Fruit fly (Drosophila melanogaster) whole organism, larva: ENCODE data around the gene CG46059.

ENCODE experiments used
- noc ChIP-seq: fragments of 200-800 bp; sonication (Bioruptor generic); optimal IDR thresholded peaks from 3 replicates; lab custom pipeline; 2019; ENCODE audit warnings: missing biosample characterization, mild to moderate bottlenecking, missing genetic modification characterization, moderate library complexity

Gene CG46059

dm6 chr2L:19141435-19142126 lies 42.0 kb downstream of the CG46059 start:
- peak; percentile 85 for TF ChIP-seq noc (tag; lab: Kevin White, UChicago)

- TF ChIP-seq noc (tag; lab: Kevin White, UChicago), result peak; percentile 58
Observed at dm6 chr2L:19140984-19141262, 42.7 kb downstream of the CG46059 start.

dm6 chr2L:19140257-19140983 lies 43.2 kb downstream of the CG46059 start:
- no peak for TF ChIP-seq noc (tag; lab: Kevin White, UChicago)

- no peak for TF ChIP-seq noc (tag; lab: Kevin White, UChicago)
Observed at dm6 chr2L:19139751-19140150, 43.8 kb downstream of the CG46059 start.

- no peak for TF ChIP-seq noc (tag; lab: Kevin White, UChicago)
Observed at dm6 chr2L:19138361-19139041, 45.1 kb downstream of the CG46059 start.

- TF ChIP-seq noc (tag; lab: Kevin White, UChicago), result no peak
Observed at dm6 chr2L:19137494-19138360, 45.9 kb downstream of the CG46059 start.

dm6 chr2L:19136735-19137134 lies 46.9 kb downstream of the CG46059 start:
- no peak for TF ChIP-seq noc (tag; lab: Kevin White, UChicago)

dm6 chr2L:19135955-19136677 lies 47.5 kb downstream of the CG46059 start:
- TF ChIP-seq noc (tag; lab: Kevin White, UChicago), result no peak

- TF ChIP-seq noc (tag; lab: Kevin White, UChicago), result peak; percentile 17
Observed at dm6 chr2L:19134814-19135523, 48.6 kb downstream of the CG46059 start, which contains the start of gene Polr1D. TSS of gene Polr1D (minus strand) at chr2L:19135233.

- no peak for TF ChIP-seq noc (tag; lab: Kevin White, UChicago)
Observed at dm6 chr2L:19134366-19134689, 49.3 kb downstream of the CG46059 start.

- TF ChIP-seq noc (tag; lab: Kevin White, UChicago), result peak; percentile 19
Observed at dm6 chr2L:19133465-19134365, 49.9 kb downstream of the CG46059 start, which contains the start of gene brat. TSS of gene brat (plus strand) at chr2L:19133816.
